Fruit fly (Drosophila melanogaster) whole organism, wandering third instar larva: ENCODE measurements around the gene Mtr3.
A peak's percentile ranks its signal among the peaks of the same experiment; 100 is the strongest.

Experiments
- Abd-B ChIP-seq: fragments of >200 bp; optimal IDR thresholded peaks from 2 replicates; lab custom pipeline; 2017; ENCODE audit warnings: missing biosample characterization, missing genetic modification characterization
- CG32264 ChIP-seq: fragments of 200-800 bp; sonication (Bioruptor generic); optimal IDR thresholded peaks from 2 replicates; lab custom pipeline; 2016; ENCODE audit warnings: missing biosample characterization, missing genetic modification characterization
- CG9705 ChIP-seq: fragments of 200-800 bp; sonication (Bioruptor generic); optimal IDR thresholded peaks from 2 replicates; lab custom pipeline; 2018; ENCODE audit warnings: missing biosample characterization, mild to moderate bottlenecking, missing genetic modification characterization
- CrebA ChIP-seq: fragments of 200-800 bp; sonication (Bioruptor generic); optimal IDR thresholded peaks from 2 replicates; lab custom pipeline; 2016; ENCODE audit warnings: missing biosample characterization, mild to moderate bottlenecking, missing genetic modification characterization, borderline replicate concordance
- Dfd ChIP-seq: fragments of >200 bp; optimal IDR thresholded peaks from 2 replicates; lab custom pipeline; 2017; ENCODE audit warnings: missing biosample characterization, missing genetic modification characterization
- Dif ChIP-seq: fragments of 200-275, 200-300 bp; sonication (Bioruptor generic); optimal IDR thresholded peaks from 2 replicates; lab custom pipeline; 2018; ENCODE audit warnings: missing biosample characterization, missing genetic modification characterization; ENCODE audit not compliant: partially characterized antibody
- GATAd ChIP-seq: sonication (Bioruptor generic); optimal IDR thresholded peaks from 2 replicates; lab custom pipeline; 2016; ENCODE audit warnings: missing biosample characterization, missing genetic modification characterization
- HLH106 ChIP-seq: fragments of 200-800 bp; optimal IDR thresholded peaks from 3 replicates; lab custom pipeline; 2019; ENCODE audit warnings: missing biosample characterization, mild to moderate bottlenecking, missing genetic modification characterization, moderate library complexity
- Hnf4 ChIP-seq: fragments of 200-800 bp; sonication (Bioruptor generic); optimal IDR thresholded peaks from 2 replicates; lab custom pipeline; 2016; ENCODE audit warnings: missing biosample characterization, mild to moderate bottlenecking, missing genetic modification characterization
- Hr78 ChIP-seq: fragments of >200 bp; optimal IDR thresholded peaks from 2 replicates; lab custom pipeline; 2017; ENCODE audit warnings: missing biosample characterization, missing genetic modification characterization
- Hr83 ChIP-seq: fragments of 200-300 bp; sonication (Bioruptor generic); optimal IDR thresholded peaks from 2 replicates; lab custom pipeline; 2016; ENCODE audit warnings: missing biosample characterization, mild to moderate bottlenecking, missing genetic modification characterization, moderate library complexity; ENCODE audit not compliant: poor library complexity, severe bottlenecking
- Jra ChIP-seq: sonication (Bioruptor generic); optimal IDR thresholded peaks from 2 replicates; lab custom pipeline; 2016; ENCODE audit warnings: missing biosample characterization, missing genetic modification characterization
- Mio ChIP-seq: sonication (Bioruptor generic); optimal IDR thresholded peaks from 2 replicates; lab custom pipeline; 2016; ENCODE audit warnings: missing biosample characterization, missing genetic modification characterization
- Myc ChIP-seq: fragments of >200 bp; optimal IDR thresholded peaks from 2 replicates; lab custom pipeline; 2017
- N ChIP-seq: fragments of >200 bp; optimal IDR thresholded peaks from 2 replicates; lab custom pipeline; 2018; ENCODE audit warnings: missing biosample characterization, missing external identifiers, missing genetic modification characterization
- OdsH ChIP-seq: fragments of 200-800 bp; sonication (Bioruptor generic); optimal IDR thresholded peaks from 2 replicates; lab custom pipeline; 2016; ENCODE audit warnings: missing biosample characterization, mild to moderate bottlenecking, missing genetic modification characterization
- Rel ChIP-seq, 2 experiments: fragments of 200-800 bp; sonication (Bioruptor generic) in 1 of 2; optimal IDR thresholded peaks; 2 replicates in 1 of 2; 3 replicates in 1 of 2; lab custom pipeline; 2016 to 2019; ENCODE audit warnings: mild to moderate bottlenecking in 2 of 2, missing biosample characterization in 2 of 2, missing genetic modification characterization in 2 of 2, moderate library complexity in 1 of 2
- Sp1 ChIP-seq: fragments of 200-800 bp; sonication (Bioruptor generic); optimal IDR thresholded peaks from 3 replicates; lab custom pipeline; 2019; ENCODE audit warnings: missing biosample characterization, mild to moderate bottlenecking, missing genetic modification characterization, moderate library complexity
- Vsx2 ChIP-seq: fragments of 200-300, 225-300 bp; sonication (Bioruptor generic); optimal IDR thresholded peaks from 2 replicates; lab custom pipeline; 2018; ENCODE audit warnings: missing biosample characterization, missing genetic modification characterization; ENCODE audit not compliant: partially characterized antibody
- br ChIP-seq: fragments of 200-800 bp; sonication (Bioruptor generic); optimal IDR thresholded peaks from 2 replicates; lab custom pipeline; 2016; ENCODE audit warnings: missing biosample characterization, missing genetic modification characterization
- brk ChIP-seq: fragments of 200-800 bp; sonication (Bioruptor generic); optimal IDR thresholded peaks from 2 replicates; lab custom pipeline; 2016; ENCODE audit warnings: missing biosample characterization, mild to moderate bottlenecking, missing genetic modification characterization
- dl ChIP-seq, 2 experiments: fragments of 175-275, 200-275 bp in 1 of 2; fragments of 200-275 bp in 1 of 2; sonication (Bioruptor generic); optimal IDR thresholded peaks; lab custom pipeline; 2018; ENCODE audit warnings: mild to moderate bottlenecking in 2 of 2, missing biosample characterization in 2 of 2, missing genetic modification characterization in 2 of 2, moderate library complexity in 2 of 2; ENCODE audit not compliant: partially characterized antibody in 2 of 2, insufficient read depth in 1 of 2
- dmrt93B ChIP-seq: fragments of 200-800 bp; sonication (Bioruptor generic); optimal IDR thresholded peaks from 2 replicates; lab custom pipeline; 2018; ENCODE audit warnings: missing biosample characterization, mild to moderate bottlenecking, missing genetic modification characterization
- dsf ChIP-seq: sonication (Bioruptor generic); optimal IDR thresholded peaks from 2 replicates; lab custom pipeline; 2016; ENCODE audit warnings: missing biosample characterization, missing genetic modification characterization, borderline replicate concordance
- ey ChIP-seq: fragments of 200-800 bp; sonication (Bioruptor generic); optimal IDR thresholded peaks from 2 replicates; lab custom pipeline; 2016; ENCODE audit warnings: missing biosample characterization, missing genetic modification characterization
- foxo ChIP-seq, 2 experiments: fragments of 200-800 bp; sonication (Bioruptor generic); optimal IDR thresholded peaks; 2 replicates in 1 of 2; 3 replicates in 1 of 2; lab custom pipeline; 2016 to 2017; ENCODE audit warnings: missing biosample characterization in 2 of 2, missing genetic modification characterization in 2 of 2
- fru ChIP-seq: fragments of 200-800 bp; sonication (Bioruptor generic); optimal IDR thresholded peaks from 3 replicates; lab custom pipeline; 2016; ENCODE audit warnings: missing biosample characterization, mild to moderate bottlenecking, missing genetic modification characterization
- h ChIP-seq: fragments of 200-800 bp; sonication (Bioruptor generic); optimal IDR thresholded peaks from 3 replicates; lab custom pipeline; 2016; ENCODE audit warnings: missing biosample characterization, mild to moderate bottlenecking, missing genetic modification characterization
- jim ChIP-seq: fragments of 175-275, 200-325 bp; sonication (Bioruptor generic); optimal IDR thresholded peaks from 2 replicates; lab custom pipeline; 2016; ENCODE audit warnings: missing biosample characterization, mild to moderate bottlenecking, missing genetic modification characterization
- lola ChIP-seq: fragments of >200 bp; optimal IDR thresholded peaks from 2 replicates; lab custom pipeline; 2017; ENCODE audit warnings: missing biosample characterization, missing genetic modification characterization
- pan ChIP-seq: fragments of >200 bp; optimal IDR thresholded peaks from 2 replicates; lab custom pipeline; 2017
- psq ChIP-seq: fragments of 200-800 bp; sonication (Bioruptor generic); optimal IDR thresholded peaks from 3 replicates; lab custom pipeline; 2017; ENCODE audit warnings: missing biosample characterization, mild to moderate bottlenecking, missing genetic modification characterization, moderate library complexity
- rgr ChIP-seq: fragments of 200-800 bp; sonication (Bioruptor generic); optimal IDR thresholded peaks from 3 replicates; lab custom pipeline; 2016; ENCODE audit warnings: missing biosample characterization, mild to moderate bottlenecking, missing genetic modification characterization
- sage ChIP-seq: fragments of 200-800 bp; sonication (Bioruptor generic); optimal IDR thresholded peaks from 2 replicates; lab custom pipeline; 2016; ENCODE audit warnings: missing biosample characterization, mild to moderate bottlenecking, missing genetic modification characterization
- sv ChIP-seq: fragments of 200-800 bp; sonication (Bioruptor generic); optimal IDR thresholded peaks from 3 replicates; lab custom pipeline; 2016; ENCODE audit warnings: missing biosample characterization, missing genetic modification characterization
- tai ChIP-seq: sonication (Bioruptor generic); optimal IDR thresholded peaks from 2 replicates; lab custom pipeline; 2016; ENCODE audit warnings: missing biosample characterization, missing genetic modification characterization
- usp ChIP-seq: fragments of >200 bp; optimal IDR thresholded peaks from 2 replicates; lab custom pipeline; 2017; ENCODE audit warnings: missing biosample characterization, missing genetic modification characterization
- woc ChIP-seq: sonication (Bioruptor generic); optimal IDR thresholded peaks from 2 replicates; lab custom pipeline; 2016; ENCODE audit warnings: missing biosample characterization, mild to moderate bottlenecking, missing genetic modification characterization

The Mtr3 gene

dm6 chr3L:19906780-19907705, 6.5 kb downstream of the Mtr3 start:
- TF ChIP-seq Vsx2 (GFP tag; lab: Kevin White, UChicago), result no peak
- peak; percentile 34 for TF ChIP-seq HLH106 (tag; lab: Kevin White, UChicago)
- TF ChIP-seq psq (GFP tag; lab: Kevin White, UChicago), result peak; percentile 14
- peak; percentile 22 for TF ChIP-seq Sp1 (GFP tag; lab: Kevin White, UChicago)
- peak; percentile 41 for TF ChIP-seq rgr (GFP tag; lab: Kevin White, UChicago)
- TF ChIP-seq ey, result no peak
- TF ChIP-seq Dif (GFP tag; lab: Kevin White, UChicago), result peak; percentile 4
- TF ChIP-seq woc (GFP tag; lab: Kevin White, UChicago), result no peak
- TF ChIP-seq CG32264 (GFP tag; lab: Kevin White, UChicago), result no peak
- TF ChIP-seq sage, result no peak
- TF ChIP-seq Dfd (GFP tag; lab: Kevin White, UChicago), result no peak
- no peak for TF ChIP-seq lola (GFP tag; lab: Kevin White, UChicago)
- TF ChIP-seq dsf (GFP tag; lab: Kevin White, UChicago), result no peak
- no peak for TF ChIP-seq CG9705 (GFP tag; lab: Kevin White, UChicago)
- TF ChIP-seq Abd-B (GFP tag; lab: Kevin White, UChicago), result no peak
- TF ChIP-seq usp (GFP tag; lab: Kevin White, UChicago), result no peak
- no peak for TF ChIP-seq jim (GFP tag; lab: Kevin White, UChicago)
- peak; percentile 64 for TF ChIP-seq h (GFP tag; lab: Kevin White, UChicago)
- TF ChIP-seq dl (GFP tag; optimal IDR thresholded peaks at IDR 0.05; lab: Kevin White, UChicago; ENCODE audit: insufficient read depth in 1 of 2, partially characterized antibody in 2 of 2), result peak in 1 of 2 experiments; percentile 55
- TF ChIP-seq Hr83 (GFP tag; lab: Kevin White, UChicago), result peak; percentile 64
- peak; percentile 25 for TF ChIP-seq Hnf4 (GFP tag; lab: Kevin White, UChicago)
- peak; percentile 33 for TF ChIP-seq br (GFP tag; lab: Kevin White, UChicago)
- no peak for TF ChIP-seq sv
- peak; percentile 44 for TF ChIP-seq Rel (GFP tag; optimal IDR thresholded peaks at IDR 0.05; lab: Kevin White, UChicago)
- TF ChIP-seq Rel (tag; optimal IDR thresholded peaks at IDR 0.05; lab: Kevin White, UChicago), result peak; percentile 84
- TF ChIP-seq dmrt93B, result no peak
- TF ChIP-seq Mio (GFP tag; lab: Kevin White, UChicago), result no peak
- peak; percentile 10 for TF ChIP-seq fru (GFP tag; lab: Kevin White, UChicago)
- TF ChIP-seq GATAd (GFP tag; lab: Kevin White, UChicago), result no peak
- TF ChIP-seq N (GFP tag; lab: Kevin White, UChicago), result no peak
- TF ChIP-seq foxo (GFP tag; optimal IDR thresholded peaks at IDR 0.05; lab: Kevin White, UChicago), result peak in 1 of 2 experiments; percentile 19
- TF ChIP-seq CrebA, result no peak
- TF ChIP-seq brk (GFP tag; lab: Kevin White, UChicago), result no peak
- TF ChIP-seq pan (lab: Kevin White, UChicago), result no peak
- no peak for TF ChIP-seq Hr78 (GFP tag; lab: Kevin White, UChicago)
- TF ChIP-seq OdsH (GFP tag; lab: Kevin White, UChicago), result peak; percentile 53
- no peak for TF ChIP-seq Jra (GFP tag; lab: Kevin White, UChicago)
- no peak for TF ChIP-seq Myc (lab: Kevin White, UChicago)
- TF ChIP-seq tai, result no peak

DNA sequence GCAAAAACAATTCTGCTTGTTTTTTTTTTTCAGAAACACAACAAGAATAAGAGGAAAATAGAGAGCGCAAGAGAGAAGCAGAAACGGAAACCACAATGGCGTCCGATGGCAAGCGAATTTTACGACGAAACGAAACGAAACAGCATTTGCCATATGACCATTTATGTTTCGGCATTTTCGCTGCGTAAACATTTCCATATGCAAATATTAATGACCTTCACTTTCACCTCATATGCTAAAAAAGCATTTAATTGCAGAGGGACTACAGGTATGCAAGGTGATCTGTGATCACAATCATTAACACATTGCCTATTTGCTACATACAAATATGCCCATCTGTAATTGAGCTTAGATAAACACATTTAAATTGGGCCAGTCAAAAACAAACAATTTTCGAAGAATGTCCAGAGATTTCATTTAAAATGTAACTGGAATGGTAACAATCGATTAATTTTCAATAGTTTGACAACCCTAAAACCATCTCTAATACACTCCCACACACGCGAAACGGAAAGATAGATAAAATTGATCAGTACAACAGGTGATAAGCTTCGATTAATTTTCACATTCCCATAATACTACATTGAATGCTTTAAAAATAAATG, 7.3 kb downstream of the Mtr3 start:
- TF ChIP-seq Dfd (GFP tag; lab: Kevin White, UChicago), result no peak
- TF ChIP-seq Sp1 (GFP tag; lab: Kevin White, UChicago), result no peak
- TF ChIP-seq Myc (lab: Kevin White, UChicago), result no peak
- no peak for TF ChIP-seq CG9705 (GFP tag; lab: Kevin White, UChicago)
- TF ChIP-seq h (GFP tag; lab: Kevin White, UChicago), result no peak
- TF ChIP-seq N (GFP tag; lab: Kevin White, UChicago), result no peak
- TF ChIP-seq Hr78 (GFP tag; lab: Kevin White, UChicago), result no peak
- no peak for TF ChIP-seq rgr (GFP tag; lab: Kevin White, UChicago)
- TF ChIP-seq brk (GFP tag; lab: Kevin White, UChicago), result no peak
- no peak for TF ChIP-seq Hr83 (GFP tag; lab: Kevin White, UChicago)
- no peak for TF ChIP-seq psq (GFP tag; lab: Kevin White, UChicago)
- TF ChIP-seq lola (GFP tag; lab: Kevin White, UChicago), result no peak
- TF ChIP-seq sage, result no peak
